Worm (Caenorhabditis elegans): ENCODE measurements around the gene fbxa-30.

fbxa-30 gene

DNA sequence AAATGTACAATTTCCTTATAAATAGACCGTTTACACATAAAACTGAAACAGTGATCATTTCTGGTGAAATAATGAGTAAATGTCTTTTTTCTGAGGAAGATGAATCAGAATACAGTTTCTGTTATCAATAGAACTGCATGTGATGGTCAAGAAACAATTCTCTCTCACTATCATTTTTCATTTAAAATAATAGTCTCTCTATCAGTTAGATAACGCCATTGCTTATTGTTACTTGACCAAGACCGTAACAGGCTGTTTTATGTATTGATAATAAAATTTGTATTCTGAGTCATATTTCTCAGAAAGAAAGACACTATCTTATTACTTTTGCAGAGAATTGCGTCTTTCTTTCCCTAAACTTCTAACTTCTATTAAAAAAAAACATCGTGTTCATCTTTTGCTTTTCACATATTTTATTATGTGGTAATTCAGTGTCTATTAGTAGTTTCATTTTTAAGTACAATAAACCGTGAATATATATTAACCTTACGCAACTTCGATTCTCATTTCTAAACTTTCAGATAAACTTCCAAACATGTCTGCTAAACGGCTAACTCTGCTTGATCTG, 19.8 kb upstream of the fbxa-30 start, which contains the start of gene fbxa-35:
Gene fbxa-35 (plus strand): TSS at position 518 of the 568 bp plus-strand sequence.
- TF ChIP-seq mep-1 (tag; optimal IDR thresholded peaks at IDR 0.05), result no peak
- TF ChIP-seq snpc-4 (tag; optimal IDR thresholded peaks at IDR 0.05), result no peak
- no peak for TF ChIP-seq blmp-1 (tag; optimal IDR thresholded peaks at IDR 0.05)
- no peak for TF ChIP-seq unc-62 (GFP tag; optimal IDR thresholded peaks at IDR 0.05)
- no peak for TF ChIP-seq elt-1 (tag; optimal IDR thresholded peaks at IDR 0.05; ENCODE audit: borderline replicate concordance, insufficient read depth)
- TF ChIP-seq drap-1 (GFP tag; optimal IDR thresholded peaks at IDR 0.05), result no peak
- TF ChIP-seq unc-120 (tag; optimal IDR thresholded peaks at IDR 0.05; ENCODE audit: poor library complexity, severe bottlenecking), result no peak
- TF ChIP-seq sptf-1 (tag; optimal IDR thresholded peaks at IDR 0.05), result no peak

DNA sequence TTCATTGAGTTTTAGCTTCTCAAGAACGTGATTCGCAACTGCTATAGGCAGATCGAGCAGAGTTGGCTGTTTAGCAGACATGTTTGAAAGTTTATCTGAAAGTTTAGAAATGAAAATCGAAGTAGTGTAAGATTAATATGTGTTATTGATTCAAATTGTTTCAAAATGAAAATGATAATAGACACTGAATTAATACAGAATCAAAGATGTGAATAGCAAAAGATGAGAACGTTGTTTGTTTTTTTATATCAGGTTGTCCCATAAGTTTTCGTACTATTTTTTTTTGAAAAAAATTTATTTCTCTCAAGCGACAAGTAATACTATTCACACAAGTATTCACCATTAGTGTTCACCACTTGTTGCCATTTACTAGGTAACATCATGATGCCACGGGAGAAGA, 17.7 kb upstream of the fbxa-30 start, which contains the start of gene fbxa-36:
Gene fbxa-36 (minus strand): TSS at position 101 of the 400 bp plus-strand sequence.
- TF ChIP-seq tbx-8 (GFP tag; optimal IDR thresholded peaks at IDR 0.05) (no peak), blmp-1 (tag; optimal IDR thresholded peaks at IDR 0.05) (no peak), ceh-43 (GFP tag; optimal IDR thresholded peaks at IDR 0.05) (no peak), unc-39 (tag; optimal IDR thresholded peaks at IDR 0.05) (no peak), ceh-39 (tag; optimal IDR thresholded peaks at IDR 0.05) (no peak), unc-62 (GFP tag; optimal IDR thresholded peaks at IDR 0.05) (no peak), unc-120 (tag; optimal IDR thresholded peaks at IDR 0.05; ENCODE audit: poor library complexity, severe bottlenecking) (no peak), ham-2 (GFP tag; optimal IDR thresholded peaks at IDR 0.05) (no peak), lsy-2 (tag; optimal IDR thresholded peaks at IDR 0.05) (no peak), hlh-1 (tag; optimal IDR thresholded peaks at IDR 0.05) (no peak)

DNA sequence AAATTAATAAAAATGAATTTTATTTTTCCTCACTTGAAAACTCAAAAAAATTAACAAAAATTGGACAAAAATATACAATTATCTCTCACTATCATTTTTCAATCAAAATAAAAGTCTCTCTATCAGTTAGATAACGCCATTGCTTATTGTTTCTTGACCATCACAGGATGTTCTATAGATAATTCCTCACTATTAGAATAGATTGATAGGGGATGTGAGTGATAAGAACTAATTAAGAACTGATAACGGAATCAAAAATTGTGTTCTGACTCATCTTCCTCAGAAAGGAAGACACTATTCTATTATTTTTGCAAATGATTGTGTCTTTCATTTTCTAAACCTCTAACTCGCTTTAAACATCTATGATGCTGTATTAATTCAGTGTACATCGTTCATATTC, 13.7 kb upstream of the fbxa-30 start:
- no peak for TF ChIP-seq mls-2 (tag; optimal IDR thresholded peaks at IDR 0.05)
- TF ChIP-seq unc-62 (GFP tag; optimal IDR thresholded peaks at IDR 0.05), result no peak
- no peak for TF ChIP-seq ceh-39 (tag; optimal IDR thresholded peaks at IDR 0.05)
- TF ChIP-seq ham-2 (GFP tag; optimal IDR thresholded peaks at IDR 0.05), result no peak
- no peak for TF ChIP-seq elt-3 (tag; optimal IDR thresholded peaks at IDR 0.05)
- no peak for TF ChIP-seq drap-1 (GFP tag; optimal IDR thresholded peaks at IDR 0.05)
- no peak for TF ChIP-seq pha-4 (tag; optimal IDR thresholded peaks at IDR 0.05)
- no peak for TF ChIP-seq snpc-4 (tag; optimal IDR thresholded peaks at IDR 0.05)
- TF ChIP-seq ceh-83 (GFP tag; optimal IDR thresholded peaks at IDR 0.05), result no peak
- TF ChIP-seq hlh-1 (tag; optimal IDR thresholded peaks at IDR 0.05), result no peak
- TF ChIP-seq nhr-2 (tag; optimal IDR thresholded peaks at IDR 0.05), result no peak
- TF ChIP-seq nhr-12 (tag; optimal IDR thresholded peaks at IDR 0.05), result no peak
- no peak for TF ChIP-seq lsy-2 (tag; optimal IDR thresholded peaks at IDR 0.05)
- TF ChIP-seq sem-2 (GFP tag; optimal IDR thresholded peaks at IDR 0.05), result no peak
- no peak for TF ChIP-seq tbx-8 (GFP tag; optimal IDR thresholded peaks at IDR 0.05)
- no peak for TF ChIP-seq lin-32 (GFP tag; optimal IDR thresholded peaks at IDR 0.05)
- no peak for TF ChIP-seq M03D4.4 (tag; optimal IDR thresholded peaks at IDR 0.05)
- no peak for TF ChIP-seq unc-39 (tag; optimal IDR thresholded peaks at IDR 0.05)
- no peak for TF ChIP-seq zip-8 (tag; optimal IDR thresholded peaks at IDR 0.05)

DNA sequence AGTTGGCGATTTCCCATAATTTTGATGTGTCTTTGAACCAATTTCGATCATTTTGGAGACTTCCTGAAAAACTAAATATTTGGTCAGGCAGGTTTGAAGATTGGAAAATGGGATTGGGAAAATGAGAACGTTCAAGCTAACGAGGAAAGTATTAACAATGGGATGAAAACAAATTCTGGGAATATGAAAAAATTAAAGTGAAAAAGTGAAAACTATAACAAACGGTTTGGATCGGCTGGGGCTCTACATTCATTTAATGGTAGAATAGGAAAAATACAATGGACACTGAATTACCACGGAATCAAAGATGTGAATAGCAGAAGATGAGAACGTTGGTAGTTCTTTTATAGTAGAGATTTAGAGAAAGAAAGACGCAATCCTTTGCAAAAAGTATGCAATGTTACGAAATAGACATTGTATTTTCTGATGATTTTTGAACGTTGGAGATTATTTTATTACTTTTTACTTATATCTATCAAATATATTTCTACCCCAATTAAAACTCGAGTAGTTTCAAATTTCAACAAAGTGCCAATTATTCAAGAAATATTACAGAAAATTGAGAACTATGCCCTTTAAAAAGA, 13.2 kb upstream of the fbxa-30 start, which contains the start of gene fbxa-50:
Gene fbxa-50 (minus strand): TSS at position 51 of the 584 bp plus-strand sequence.
- TF ChIP-seq zip-8 (tag; optimal IDR thresholded peaks at IDR 0.05) (no peak), mep-1 (tag; optimal IDR thresholded peaks at IDR 0.05) (no peak), unc-120 (tag; optimal IDR thresholded peaks at IDR 0.05; ENCODE audit: poor library complexity, severe bottlenecking) (no peak), drap-1 (GFP tag; optimal IDR thresholded peaks at IDR 0.05) (no peak), nhr-12 (tag; optimal IDR thresholded peaks at IDR 0.05) (no peak), nhr-28 (tag; optimal IDR thresholded peaks at IDR 0.05) (no peak), hlh-1 (tag; optimal IDR thresholded peaks at IDR 0.05) (no peak), nhr-76 (tag; optimal IDR thresholded peaks at IDR 0.05) (no peak), unc-39 (tag; optimal IDR thresholded peaks at IDR 0.05) (no peak), cnd-1 (tag; optimal IDR thresholded peaks at IDR 0.05) (no peak), lin-13 (tag; optimal IDR thresholded peaks at IDR 0.05) (no peak), ceh-83 (GFP tag; optimal IDR thresholded peaks at IDR 0.05) (no peak), mls-2 (tag; optimal IDR thresholded peaks at IDR 0.05) (no peak), ceh-43 (GFP tag; optimal IDR thresholded peaks at IDR 0.05) (no peak), flh-1 (GFP tag; optimal IDR thresholded peaks at IDR 0.05) (no peak)
